Worm (Caenorhabditis elegans): ENCODE data around the gene pod-1.

Gene pod-1

ce11 chrIII:13535735-13536390, 11.9 kb upstream of the pod-1 start:
- TF ChIP-seq unc-62 (GFP tag; optimal IDR thresholded peaks at IDR 0.05), result no peak

- TF ChIP-seq unc-62 (GFP tag; optimal IDR thresholded peaks at IDR 0.05), result no peak
Measured at ce11 chrIII:13534704-13535103, 10.8 kb upstream of the pod-1 start.

DNA sequence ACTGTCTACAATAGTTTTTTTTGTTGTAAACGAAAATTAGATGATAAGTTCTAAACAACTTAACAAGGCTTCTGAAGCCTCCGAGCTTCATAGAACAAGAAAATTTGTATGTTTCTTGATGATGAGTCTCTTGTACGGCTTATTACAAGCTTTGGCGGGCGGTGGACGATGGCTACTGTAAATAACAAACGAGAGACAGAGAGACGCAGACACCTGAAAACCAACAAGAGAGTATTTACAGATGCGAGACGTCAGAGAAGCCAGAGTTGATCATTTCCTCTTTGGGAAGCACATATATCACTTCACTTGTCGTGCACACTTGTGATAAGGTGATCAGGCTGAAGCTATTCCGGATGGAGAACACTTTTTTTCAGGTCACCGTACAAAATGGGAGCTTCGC, 6.9 kb upstream of the pod-1 start:
- TF ChIP-seq unc-62 (GFP tag; optimal IDR thresholded peaks at IDR 0.05), result no peak

ce11 chrIII:13530017-13530416, 6.1 kb upstream of the pod-1 start:
- TF ChIP-seq unc-62 (GFP tag; optimal IDR thresholded peaks at IDR 0.05), result no peak

DNA sequence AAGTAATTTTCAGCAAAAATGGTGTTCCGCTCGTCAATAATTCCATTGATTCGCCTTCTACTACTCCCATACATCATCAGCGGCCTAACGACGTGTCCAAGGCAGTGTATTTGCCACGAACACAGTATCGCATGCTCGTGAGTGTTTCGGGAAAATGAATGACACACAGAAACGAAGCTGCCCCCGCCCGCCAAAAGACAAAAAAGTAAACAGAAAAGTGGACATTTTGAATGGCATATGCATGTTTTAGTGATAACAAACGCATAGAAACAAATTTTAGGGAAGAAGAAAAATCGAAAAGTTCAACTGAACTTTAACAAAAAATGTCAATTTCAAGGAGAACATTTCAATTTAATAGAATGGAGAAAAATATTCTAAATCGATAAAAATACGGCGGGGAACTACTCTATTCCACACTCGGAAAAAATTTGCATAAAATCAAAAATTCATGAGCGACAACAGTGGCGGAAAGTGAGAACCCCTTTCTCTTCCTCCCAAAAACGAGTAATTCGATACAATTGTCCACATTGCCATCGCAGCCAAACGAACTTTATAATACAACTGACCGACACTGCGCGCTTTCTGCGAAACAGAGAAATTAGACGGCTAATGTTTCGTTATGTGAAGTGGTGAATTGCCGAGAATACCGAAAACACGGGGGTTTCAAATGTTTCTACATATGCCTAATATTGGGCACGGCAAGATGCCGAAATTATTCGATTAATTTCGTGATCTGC, 4.8 kb upstream of the pod-1 start:
- no peak for TF ChIP-seq unc-62 (GFP tag; optimal IDR thresholded peaks at IDR 0.05)

DNA sequence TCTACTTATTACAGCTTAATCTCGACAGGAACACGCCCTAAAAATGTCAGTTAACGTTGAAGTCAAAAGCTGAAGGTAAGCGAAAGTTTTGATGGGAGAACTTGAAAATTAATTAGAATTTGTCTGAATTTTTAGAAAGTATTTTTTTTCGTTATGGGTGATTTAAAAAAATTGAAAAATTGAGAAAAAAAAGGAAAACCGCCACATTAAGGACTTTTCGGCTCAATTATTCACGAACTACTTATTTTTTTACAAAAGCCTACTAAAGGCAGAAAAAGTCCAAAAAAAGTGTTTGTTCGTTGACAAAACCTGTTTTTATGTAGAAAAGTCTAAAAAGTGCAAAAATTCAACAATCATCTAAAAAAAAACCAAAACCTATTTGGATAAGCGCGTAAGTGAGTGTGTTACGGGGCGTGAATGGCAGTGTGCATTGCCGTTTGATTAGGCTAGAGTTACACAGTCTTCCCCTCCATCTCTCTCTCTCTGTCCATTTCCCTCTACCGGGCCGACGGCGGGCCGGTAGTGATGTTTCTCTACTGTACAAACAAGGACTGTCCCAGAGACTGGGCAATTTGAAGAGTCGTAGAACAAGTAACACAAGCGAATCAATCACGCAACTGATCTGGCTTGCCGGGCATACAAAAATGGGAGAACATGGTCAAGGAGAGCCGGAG, 3.6 kb upstream of the pod-1 start, which contains the start of gene lron-13:
lron-13 (plus strand) TSS at position 15 of the 674 bp plus-strand sequence.
- TF ChIP-seq unc-62 (GFP tag; optimal IDR thresholded peaks at IDR 0.05), result no peak

ce11 chrIII:13526702-13527101, 2.8 kb upstream of the pod-1 start:
- TF ChIP-seq unc-62 (GFP tag; optimal IDR thresholded peaks at IDR 0.05), result no peak

DNA sequence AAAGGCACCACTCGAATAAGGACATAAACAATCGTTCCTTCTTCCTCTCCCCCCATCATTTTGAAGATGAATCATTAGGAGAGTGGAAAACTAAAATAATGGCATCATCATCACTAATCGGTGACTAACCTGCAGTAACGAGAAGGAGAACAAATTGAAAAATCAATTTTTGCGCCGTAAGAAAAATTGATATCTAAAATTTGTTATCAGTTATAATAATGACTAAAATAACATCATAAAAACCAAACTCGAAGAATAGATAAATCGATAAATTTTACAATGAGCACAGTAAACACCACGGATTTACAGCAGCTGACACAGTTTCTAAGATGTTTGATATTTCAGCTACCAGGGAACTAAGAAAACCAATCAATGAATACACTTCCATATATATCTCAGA, 2.3 kb upstream of the pod-1 start:
- TF ChIP-seq unc-62 (GFP tag; optimal IDR thresholded peaks at IDR 0.05), result no peak

- no peak for TF ChIP-seq unc-62 (GFP tag; optimal IDR thresholded peaks at IDR 0.05)
Measured at ce11 chrIII:13525118-13525839, 1.4 kb upstream of the pod-1 start.

ce11 chrIII:13518437-13518836, 5.5 kb downstream of the pod-1 start:
- no peak for TF ChIP-seq unc-62 (GFP tag; optimal IDR thresholded peaks at IDR 0.05)

ce11 chrIII:13514470-13514869, 9.5 kb downstream of the pod-1 start, which contains the start of gene mlh-1:
Gene mlh-1, minus strand, starts transcription at chrIII:13514570.
- no peak for TF ChIP-seq unc-62 (GFP tag; optimal IDR thresholded peaks at IDR 0.05)

DNA sequence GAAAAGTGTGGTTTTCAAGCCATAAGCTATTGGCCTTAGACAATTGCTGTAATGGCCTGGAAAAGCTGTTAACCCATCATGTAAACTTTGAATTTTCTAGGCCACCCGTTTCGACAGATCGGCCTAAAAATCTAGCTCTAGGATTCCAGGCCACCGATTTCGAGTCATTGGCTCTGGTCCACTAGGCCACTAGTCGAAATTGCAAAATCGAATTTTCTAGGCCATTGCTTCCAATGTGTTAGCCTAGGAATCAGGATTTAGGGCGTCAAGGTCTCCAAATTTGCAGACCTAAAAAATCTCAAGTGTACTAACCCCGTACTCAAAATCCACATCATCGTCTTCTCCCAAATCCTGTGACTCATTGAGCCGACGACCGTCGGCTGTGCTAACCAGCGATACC, 13.2 kb downstream of the pod-1 start:
- no peak for TF ChIP-seq unc-62 (GFP tag; optimal IDR thresholded peaks at IDR 0.05)

ce11 chrIII:13505718-13506117, 18.2 kb downstream of the pod-1 start, which contains the start of gene T28A8.3:
Gene T28A8.3, plus strand, starts transcription at chrIII:13506018.
- TF ChIP-seq unc-62 (GFP tag; optimal IDR thresholded peaks at IDR 0.05), result no peak

DNA sequence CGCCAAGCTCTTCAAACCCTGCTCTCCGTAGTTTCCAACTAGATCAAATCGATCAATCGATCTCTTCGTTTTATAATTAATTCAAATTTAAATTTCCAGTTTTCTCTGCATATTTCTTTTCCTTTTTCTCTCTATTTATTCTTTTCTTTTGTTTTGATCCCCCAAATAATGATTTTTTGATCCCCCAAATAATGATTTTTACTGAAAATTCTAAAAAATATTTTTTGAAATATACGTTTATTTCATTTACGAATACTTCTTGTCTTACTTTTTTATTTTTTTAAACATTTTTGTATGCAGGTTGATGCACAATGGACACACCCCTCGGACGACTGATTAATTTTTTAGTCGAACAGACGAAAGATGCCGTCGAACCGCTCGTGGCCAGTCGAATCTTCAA, 20.5 kb downstream of the pod-1 start, which contains the start of gene T28A8.4:
T28A8.4 (plus strand) TSS at position 301 of the 400 bp plus-strand sequence.
- TF ChIP-seq unc-62 (GFP tag; optimal IDR thresholded peaks at IDR 0.05), result no peak

DNA sequence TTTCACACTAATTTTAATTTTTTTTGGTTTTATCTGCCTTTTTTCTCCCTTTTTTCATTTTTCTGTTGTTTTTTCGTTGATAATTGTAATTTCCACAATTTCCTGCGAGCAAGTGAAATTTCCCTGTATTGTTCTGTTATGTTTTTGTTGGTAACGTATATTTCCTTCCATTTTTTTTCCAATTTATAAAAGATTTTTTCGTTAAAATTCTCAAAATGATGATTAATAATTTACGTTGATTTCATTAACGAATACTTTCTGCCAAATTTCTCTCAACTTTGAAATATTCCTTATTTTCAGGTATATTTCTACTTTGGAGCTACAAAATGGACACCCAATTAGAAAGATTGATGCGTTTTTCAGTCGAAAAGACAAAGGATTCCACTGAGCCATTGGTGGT, 21.4 kb downstream of the pod-1 start, which contains the start of gene T28A8.8:
T28A8.8 (plus strand) TSS at position 301 of the 400 bp plus-strand sequence.
- TF ChIP-seq unc-62 (GFP tag; optimal IDR thresholded peaks at IDR 0.05), result no peak

ce11 chrIII:13501599-13501998, 22.3 kb downstream of the pod-1 start, which contains the start of gene T28A8.5:
Gene T28A8.5, plus strand, starts transcription at chrIII:13501630.
- TF ChIP-seq unc-62 (GFP tag; optimal IDR thresholded peaks at IDR 0.05), result no peak

All from whole organism, dauer.